Worm (Caenorhabditis elegans) whole organism, L1 larva: ENCODE results near the gene cdkl-1.
A peak's percentile ranks its signal among the peaks of the same experiment; 100 is the strongest.

Experiments used
- F16B12.6 ChIP-seq: fragments of 150-350 bp; optimal IDR thresholded peaks from 2 replicates; lab custom pipeline; 2014; ENCODE audit warnings: missing biosample characterization, missing genetic modification characterization
- Y116A8C.19 ChIP-seq: sonication (generic microtip); optimal IDR thresholded peaks from 2 replicates; lab custom pipeline; 2016; ENCODE audit warnings: missing compliant biosample characterization, missing genetic modification characterization, borderline replicate concordance
- aha-1 ChIP-seq: fragments of 150-350 bp; optimal IDR thresholded peaks from 2 replicates; lab custom pipeline; 2014; ENCODE audit warnings: missing biosample characterization, missing genetic modification characterization
- aly-2 ChIP-seq: fragments of 150-350 bp; optimal IDR thresholded peaks from 2 replicates; lab custom pipeline; 2014; ENCODE audit warnings: missing biosample characterization, missing genetic modification characterization
- ama-1 ChIP-seq: fragments of 150-350 bp; optimal IDR thresholded peaks from 2 replicates; lab custom pipeline; 2014
- ceh-63 ChIP-seq: fragments of 200-800 bp; sonication (Bioruptor generic); optimal IDR thresholded peaks from 2 replicates; lab custom pipeline; 2018; ENCODE audit warnings: mild to moderate bottlenecking, missing genetic modification characterization, missing compliant biosample characterization
- ceh-8 ChIP-seq: fragments of 200-800 bp; sonication (Bioruptor generic); optimal IDR thresholded peaks from 2 replicates; lab custom pipeline; 2018; ENCODE audit warnings: mild to moderate bottlenecking, missing genetic modification characterization, moderate library complexity, missing compliant biosample characterization
- ceh-82 ChIP-seq, 3 experiments: fragments of 150-350 bp in 1 of 3; sonication (generic microtip) in 2 of 3; optimal IDR thresholded peaks; 2 replicates each; lab custom pipeline; 2014 to 2017; ENCODE audit warnings: missing biosample characterization in 3 of 3, missing genetic modification characterization in 3 of 3
- ceh-88 ChIP-seq: fragments of 200-800 bp; sonication (Bioruptor generic); IDR thresholded peaks from 2 replicates; pipeline ENCODE4 v1.3.6; 2022; ENCODE audit warnings: missing genetic modification characterization, missing compliant biosample characterization
- dsc-1 ChIP-seq: sonication (generic microtip); optimal IDR thresholded peaks from 2 replicates; lab custom pipeline; 2016; ENCODE audit warnings: mild to moderate bottlenecking, missing genetic modification characterization, missing compliant biosample characterization
- efl-1 ChIP-seq, 4 experiments: fragments of 150-350 bp; optimal IDR thresholded peaks in 3 of 4; peaks in 1 of 4; 1 replicate in 1 of 4; 2 replicates in 3 of 4; lab custom pipeline; 2014; ENCODE audit warnings: missing biosample characterization in 2 of 4, missing genetic modification characterization in 2 of 4, missing genetic modification reagents in 2 of 4
- ets-5 ChIP-seq: fragments of 200-800 bp; sonication (Bioruptor generic); IDR thresholded peaks from 2 replicates; pipeline ENCODE4 v1.3.6; 2022; ENCODE audit warnings: missing genetic modification characterization, missing compliant biosample characterization
- fkh-10 ChIP-seq: sonication (generic microtip); optimal IDR thresholded peaks from 2 replicates; lab custom pipeline; 2017; ENCODE audit warnings: missing biosample characterization, missing genetic modification reagents, missing genetic modification characterization
- fkh-8 ChIP-seq: sonication (generic microtip); optimal IDR thresholded peaks from 2 replicates; lab custom pipeline; 2016; ENCODE audit warnings: mild to moderate bottlenecking, missing genetic modification characterization, missing compliant biosample characterization
- fos-1 ChIP-seq: fragments of 150-350 bp; optimal IDR thresholded peaks from 2 replicates; lab custom pipeline; 2014; ENCODE audit warnings: missing biosample characterization, missing genetic modification characterization
- grh-1 ChIP-seq: fragments of 200-800 bp; sonication (Bioruptor generic); IDR thresholded peaks from 2 replicates; pipeline ENCODE4 v1.3.6; 2022; ENCODE audit warnings: missing genetic modification reagents, missing genetic modification characterization, missing compliant biosample characterization
- hpl-2 ChIP-seq: fragments of 150-350 bp; optimal IDR thresholded peaks from 2 replicates; lab custom pipeline; 2014; ENCODE audit warnings: missing biosample characterization, missing genetic modification reagents, missing genetic modification characterization
- irx-1 ChIP-seq: sonication (generic microtip); optimal IDR thresholded peaks from 2 replicates; lab custom pipeline; 2016; ENCODE audit warnings: missing genetic modification characterization, missing compliant biosample characterization
- lin-13 ChIP-seq: fragments of 150-350 bp; optimal IDR thresholded peaks from 2 replicates; lab custom pipeline; 2014; ENCODE audit warnings: missing biosample characterization, missing genetic modification reagents, missing genetic modification characterization
- lin-14 ChIP-seq: fragments of 200-800 bp; sonication (Bioruptor generic); optimal IDR thresholded peaks from 2 replicates; lab custom pipeline; 2018; ENCODE audit warnings: mild to moderate bottlenecking, missing genetic modification characterization, moderate library complexity, missing compliant biosample characterization
- lin-15B ChIP-seq: fragments of 150-350 bp; sonication (generic microtip); optimal IDR thresholded peaks from 3 replicates; lab custom pipeline; 2014; ENCODE audit warnings: missing biosample characterization, missing genetic modification characterization
- lin-39 ChIP-seq: fragments of 150-350 bp; optimal IDR thresholded peaks from 2 replicates; lab custom pipeline; 2014; ENCODE audit warnings: missing biosample characterization, missing genetic modification reagents, missing genetic modification characterization
- lir-3 ChIP-seq: sonication (generic microtip); optimal IDR thresholded peaks from 2 replicates; lab custom pipeline; 2016; ENCODE audit warnings: mild to moderate bottlenecking, missing genetic modification characterization, moderate library complexity, missing compliant biosample characterization; ENCODE audit not compliant: poor library complexity
- mdl-1 ChIP-seq, 2 experiments: fragments of 150-350 bp; optimal IDR thresholded peaks; 2 replicates each; lab custom pipeline; 2014 to 2017; ENCODE audit warnings: missing biosample characterization in 2 of 2, missing genetic modification characterization in 2 of 2, inconsistent platforms in 1 of 2
- nhr-11 ChIP-seq: fragments of 150-350 bp; optimal IDR thresholded peaks from 2 replicates; lab custom pipeline; 2014; ENCODE audit warnings: missing biosample characterization, missing genetic modification characterization
- nhr-12 ChIP-seq: sonication (generic microtip); optimal IDR thresholded peaks from 2 replicates; lab custom pipeline; 2017; ENCODE audit warnings: missing biosample characterization, missing genetic modification characterization
- nhr-20 ChIP-seq: sonication (generic microtip); optimal IDR thresholded peaks from 2 replicates; lab custom pipeline; 2016; ENCODE audit warnings: mild to moderate bottlenecking, missing genetic modification characterization, missing compliant biosample characterization
- nhr-237 ChIP-seq: fragments of 150-350 bp; optimal IDR thresholded peaks from 2 replicates; lab custom pipeline; 2014; ENCODE audit warnings: missing biosample characterization, missing genetic modification characterization
- nhr-28 ChIP-seq: fragments of 150-350 bp; optimal IDR thresholded peaks from 2 replicates; lab custom pipeline; 2014; ENCODE audit warnings: missing biosample characterization, missing genetic modification characterization
- nhr-71 ChIP-seq: sonication (generic microtip); optimal IDR thresholded peaks from 2 replicates; lab custom pipeline; 2016; ENCODE audit warnings: mild to moderate bottlenecking, missing genetic modification characterization, moderate library complexity, missing compliant biosample characterization
- nhr-76 ChIP-seq: sonication (generic microtip); optimal IDR thresholded peaks from 2 replicates; lab custom pipeline; 2017; ENCODE audit warnings: missing biosample characterization, missing genetic modification characterization
- nhr-77 ChIP-seq: fragments of 150-350 bp; optimal IDR thresholded peaks from 2 replicates; lab custom pipeline; 2014; ENCODE audit warnings: missing biosample characterization, missing genetic modification characterization
- pag-3 ChIP-seq: sonication (generic microtip); optimal IDR thresholded peaks from 2 replicates; lab custom pipeline; 2017; ENCODE audit warnings: missing genetic modification characterization, mild to moderate bottlenecking, missing compliant biosample characterization, antibody characterized with exemption, borderline replicate concordance; ENCODE audit not compliant: insufficient read depth
- pax-3 ChIP-seq: fragments of 200-800 bp; sonication (Bioruptor generic); optimal IDR thresholded peaks from 2 replicates; lab custom pipeline; 2018; ENCODE audit warnings: mild to moderate bottlenecking, missing genetic modification characterization, moderate library complexity, missing compliant biosample characterization
- pqm-1 ChIP-seq: sonication (generic microtip); optimal IDR thresholded peaks from 3 replicates; lab custom pipeline; 2017; ENCODE audit warnings: missing biosample characterization, missing genetic modification characterization
- skn-1 ChIP-seq: fragments of 150-350 bp; optimal IDR thresholded peaks from 2 replicates; lab custom pipeline; 2014; ENCODE audit warnings: missing biosample characterization, missing genetic modification characterization
- snu-23 ChIP-seq: sonication (generic microtip); optimal IDR thresholded peaks from 2 replicates; lab custom pipeline; 2016; ENCODE audit warnings: missing genetic modification characterization, missing compliant biosample characterization
- sup-37 ChIP-seq: fragments of 200-800 bp; sonication (Bioruptor generic); optimal IDR thresholded peaks from 2 replicates; lab custom pipeline; 2018; ENCODE audit warnings: mild to moderate bottlenecking, missing genetic modification characterization, missing compliant biosample characterization
- swsn-7 ChIP-seq: sonication (generic microtip); optimal IDR thresholded peaks from 2 replicates; lab custom pipeline; 2016; ENCODE audit warnings: missing genetic modification characterization, missing compliant biosample characterization
- tlp-1 ChIP-seq: fragments of 150-350 bp; optimal IDR thresholded peaks from 2 replicates; lab custom pipeline; 2014; ENCODE audit warnings: missing biosample characterization, missing genetic modification characterization
- unc-130 ChIP-seq: fragments of 150-350 bp; optimal IDR thresholded peaks from 2 replicates; lab custom pipeline; 2017; ENCODE audit warnings: missing biosample characterization, missing genetic modification characterization, inconsistent platforms
- unc-30 ChIP-seq: sonication (generic microtip); optimal IDR thresholded peaks from 2 replicates; lab custom pipeline; 2017; ENCODE audit warnings: missing biosample characterization, missing genetic modification characterization
- unc-86 ChIP-seq: sonication (generic microtip); optimal IDR thresholded peaks from 2 replicates; lab custom pipeline; 2016; ENCODE audit warnings: missing genetic modification characterization, missing compliant biosample characterization
- vab-15 ChIP-seq: sonication (generic microtip); optimal IDR thresholded peaks from 2 replicates; lab custom pipeline; 2017; ENCODE audit warnings: missing genotype, mild to moderate bottlenecking, missing genetic modification characterization, missing compliant biosample characterization
- xbp-1 ChIP-seq: sonication (generic microtip); optimal IDR thresholded peaks from 2 replicates; lab custom pipeline; 2016; ENCODE audit warnings: missing genetic modification characterization, missing compliant biosample characterization
- zag-1 ChIP-seq: fragments of 150-350 bp; optimal IDR thresholded peaks from 2 replicates; lab custom pipeline; 2014; ENCODE audit warnings: missing biosample characterization, missing genetic modification characterization
- zip-4 ChIP-seq: fragments of 200-800 bp; sonication (Bioruptor generic); optimal IDR thresholded peaks from 2 replicates; lab custom pipeline; 2018; ENCODE audit warnings: mild to moderate bottlenecking, missing genetic modification characterization, moderate library complexity, missing compliant biosample characterization
- ztf-4 ChIP-seq: fragments of 150-350 bp; optimal IDR thresholded peaks from 2 replicates; lab custom pipeline; 2014; ENCODE audit warnings: missing biosample characterization, missing genetic modification characterization

cdkl-1 gene

DNA sequence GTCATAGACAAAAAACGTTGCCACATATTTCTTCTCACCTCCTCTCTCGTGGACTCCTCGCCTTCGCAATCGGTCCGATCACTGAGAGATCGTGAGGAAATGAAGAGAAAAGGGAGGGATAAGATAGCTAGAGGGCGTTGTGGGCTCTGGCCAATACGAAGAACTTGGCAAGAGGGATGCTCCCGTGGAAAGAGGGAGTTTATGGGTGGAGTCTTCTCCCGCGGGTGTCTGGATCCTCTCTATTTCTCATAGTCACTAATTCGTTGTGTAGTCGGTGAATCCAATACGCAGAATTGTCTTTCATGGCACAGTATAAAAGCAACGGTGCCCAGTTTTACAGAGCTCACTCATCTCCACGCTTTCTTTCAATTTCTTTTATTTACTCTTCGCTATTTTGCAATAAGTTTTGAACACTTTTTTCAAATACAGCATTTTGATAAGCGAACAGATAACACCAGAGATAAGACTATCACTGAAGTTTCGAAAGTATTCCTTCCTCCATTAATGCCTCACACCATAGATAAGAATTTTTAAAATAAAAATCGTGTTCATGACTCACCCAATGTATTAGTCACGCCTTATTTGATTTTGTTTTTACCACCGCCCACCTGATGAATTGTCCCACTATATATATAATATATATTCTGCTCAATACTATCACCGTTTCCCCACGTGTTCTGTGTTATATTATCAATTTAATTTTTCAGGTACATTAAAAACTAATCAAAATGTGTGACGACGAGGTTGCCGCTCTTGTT lies 18.2 kb upstream of the cdkl-1 start, which contains the start of gene act-1 (continued):
- TF ChIP-seq lin-15B (tag; lab: Kevin White, UChicago), result no peak
- peak; percentile 38 for TF ChIP-seq snu-23 (GFP tag; lab: Kevin White, UChicago)
- TF ChIP-seq xbp-1 (tag; lab: Kevin White, UChicago), result peak; percentile 1
- peak; percentile 75 for TF ChIP-seq tlp-1
- no peak for TF ChIP-seq ceh-63 (GFP tag; lab: Kevin White, UChicago)
- peak; percentile 35 for TF ChIP-seq pag-3 (tag; lab: Kevin White, UChicago)
- no peak for TF ChIP-seq ets-5 (GFP tag; lab: Robert Waterston, UW)
- TF ChIP-seq dsc-1 (tag; lab: Kevin White, UChicago), result peak; percentile 60
- TF ChIP-seq unc-130, result peak; percentile 19
- peak; percentile 14 for TF ChIP-seq zip-4 (GFP tag; lab: Kevin White, UChicago)
- TF ChIP-seq nhr-77 (tag; lab: Kevin White, UChicago), result peak; percentile 50
- peak in 1 of 2 experiments; percentile 18 for TF ChIP-seq efl-1 (optimal IDR thresholded peaks at IDR 0.05; lab: Kevin White, UChicago)
- peak in 1 of 2 experiments; percentile 71 for TF ChIP-seq efl-1 (GFP tag; optimal IDR thresholded peaks at IDR 0.05 in 1 of 2; lab: Kevin White, UChicago)
- TF ChIP-seq lin-39 (tag; lab: Kevin White, UChicago), result no peak
- no peak for TF ChIP-seq ztf-4
- peak; percentile 67 for TF ChIP-seq lin-14 (GFP tag; lab: Kevin White, UChicago)
- no peak for TF ChIP-seq irx-1 (tag; lab: Kevin White, UChicago)

DNA sequence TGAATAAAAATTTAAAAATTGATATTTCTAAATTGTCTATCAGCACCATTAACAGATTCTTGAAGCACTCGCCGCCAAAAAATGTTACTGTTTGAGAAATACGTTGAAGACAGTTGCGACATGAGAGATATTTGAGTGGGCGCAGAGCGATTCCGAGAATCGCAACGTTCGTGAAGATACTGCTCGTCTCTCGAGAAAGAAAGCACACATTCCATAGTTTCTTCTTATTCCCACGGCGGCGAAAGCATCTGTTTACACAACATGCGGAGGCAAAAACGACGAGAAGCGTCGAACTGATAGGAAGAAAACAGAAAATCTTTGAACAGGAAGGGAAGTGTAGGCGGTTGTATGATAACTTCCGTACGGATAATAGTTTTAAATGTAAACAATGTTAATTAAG lies 16.2 kb upstream of the cdkl-1 start:
- peak; percentile 67 for TF ChIP-seq dsc-1 (tag; lab: Kevin White, UChicago)
- peak; percentile 12 for TF ChIP-seq fos-1 (tag; lab: Kevin White, UChicago)
- TF ChIP-seq irx-1 (tag; lab: Kevin White, UChicago), result peak; percentile 49
- TF ChIP-seq lin-13 (GFP tag; lab: Kevin White, UChicago), result peak; percentile 14
- TF ChIP-seq nhr-237, result no peak
- TF ChIP-seq unc-30 (tag; lab: Kevin White, UChicago), result no peak
- TF ChIP-seq lin-15B (tag; lab: Kevin White, UChicago), result no peak
- TF ChIP-seq swsn-7 (tag; lab: Kevin White, UChicago), result peak; percentile 68
- TF ChIP-seq ets-5 (GFP tag; lab: Robert Waterston, UW), result no peak
- peak; percentile 21 for TF ChIP-seq lir-3 (tag; lab: Kevin White, UChicago)
- no peak for TF ChIP-seq ceh-8
- no peak for TF ChIP-seq hpl-2 (GFP tag; lab: Kevin White, UChicago)
- no peak for TF ChIP-seq fkh-10 (GFP tag; lab: Kevin White, UChicago)
- TF ChIP-seq nhr-20 (tag; lab: Kevin White, UChicago), result peak; percentile 80
- peak; percentile 96 for TF ChIP-seq aly-2 (tag; lab: Kevin White, UChicago)
- no peak for TF ChIP-seq unc-86 (tag; lab: Kevin White, UChicago)
- no peak for TF ChIP-seq vab-15 (tag; lab: Kevin White, UChicago)
- TF ChIP-seq nhr-12 (tag; lab: Kevin White, UChicago), result no peak
- no peak for TF ChIP-seq tlp-1
- no peak for TF ChIP-seq pax-3 (tag; lab: Kevin White, UChicago)
- TF ChIP-seq ztf-4, result peak; percentile 81
- TF ChIP-seq pqm-1 (tag; lab: Kevin White, UChicago), result no peak
- peak; percentile 81 for TF ChIP-seq nhr-11 (tag; lab: Kevin White, UChicago)
- no peak for TF ChIP-seq nhr-28 (tag; lab: Kevin White, UChicago)
- TF ChIP-seq ceh-82 (tag; optimal IDR thresholded peaks at IDR 0.05; lab: Kevin White, UChicago), result peak; percentile 1 to 55 (median 34)
- TF ChIP-seq zag-1, result no peak
- TF ChIP-seq nhr-76, result no peak
- peak; percentile 76 for TF ChIP-seq snu-23 (GFP tag; lab: Kevin White, UChicago)
- peak; percentile 71 for TF ChIP-seq sup-37 (GFP tag; lab: Kevin White, UChicago)
- TF ChIP-seq unc-130, result peak; percentile 35
- peak in 1 of 2 experiments; percentile 22 for TF ChIP-seq mdl-1 (tag; optimal IDR thresholded peaks at IDR 0.05; lab: Kevin White, UChicago)
- TF ChIP-seq ama-1 (lab: Kevin White, UChicago), result peak; percentile 83
- no peak for TF ChIP-seq grh-1 (GFP tag; lab: Robert Waterston, UW)
- TF ChIP-seq aha-1 (tag; lab: Kevin White, UChicago), result no peak
- no peak for TF ChIP-seq ceh-88 (GFP tag; lab: Robert Waterston, UW)
- TF ChIP-seq F16B12.6 (tag; lab: Kevin White, UChicago), result no peak
- no peak for TF ChIP-seq fkh-8 (tag; lab: Kevin White, UChicago)
- peak; percentile 93 for TF ChIP-seq nhr-71 (tag; lab: Kevin White, UChicago)
- TF ChIP-seq ceh-63 (GFP tag; lab: Kevin White, UChicago), result no peak
- TF ChIP-seq Y116A8C.19, result no peak
- TF ChIP-seq skn-1 (tag; lab: Kevin White, UChicago), result no peak
